Fruit fly (Drosophila melanogaster): ENCODE results near the gene Cubn2.
A peak's percentile ranks its signal among the peaks of the same experiment; 100 is the strongest.

Gene Cubn2

DNA sequence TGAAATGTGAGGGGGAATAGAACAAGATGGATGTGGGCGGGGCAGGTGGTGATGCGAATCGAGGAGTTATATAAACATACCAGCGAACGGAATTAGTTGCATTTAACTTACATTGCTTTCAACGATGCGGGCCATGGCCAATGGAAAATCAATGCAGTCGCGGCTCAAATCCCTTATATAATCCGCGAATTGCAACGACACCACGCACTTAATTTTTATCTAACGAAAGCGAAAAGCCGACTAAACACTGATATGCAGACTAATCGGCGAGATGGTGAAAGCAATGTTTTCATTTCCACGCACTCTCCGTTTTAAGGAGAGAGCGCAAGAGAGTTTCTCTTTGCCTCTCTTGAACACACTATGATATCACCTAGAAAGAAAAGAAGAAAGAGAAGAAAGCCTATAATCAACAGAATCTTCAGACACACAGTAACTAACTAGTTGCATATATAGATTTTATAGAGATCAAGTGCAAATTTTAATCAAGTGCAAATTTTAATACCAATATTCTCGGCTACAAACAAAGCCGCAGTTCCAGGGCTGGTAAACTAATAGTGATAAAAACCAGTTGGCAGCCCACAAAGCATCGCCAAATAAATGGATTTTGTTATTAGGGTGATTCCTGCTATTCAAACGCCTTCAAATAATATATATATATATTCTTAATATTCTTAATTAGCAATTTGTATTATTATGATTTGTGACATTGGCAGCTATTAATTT, 7.3 kb upstream of the Cubn2 start, which contains the start of the genes CG11597 and CG5946:
TSS of gene CG11597 (minus strand) at position 553 of the 723 bp plus-strand sequence.
TSS of gene CG5946 (minus strand) at position 553 of the 723 bp plus-strand sequence.
- peak; percentile 19; the same call in 1 of the 3 replicates for TF ChIP-seq CG16813 (GFP tag; IDR thresholded peaks at IDR 0.05; ENCODE audit: partially characterized antibody)
- TF ChIP-seq ara (GFP tag; IDR thresholded peaks at IDR 0.05) = no peak
- peak; percentile 61 for TF ChIP-seq amos (GFP tag; IDR thresholded peaks at IDR 0.05; ENCODE audit: partially characterized antibody)
- no peak for TF ChIP-seq Usf (GFP tag; optimal IDR thresholded peaks at IDR 0.05)
- no peak for TF ChIP-seq crp (GFP tag; optimal IDR thresholded peaks at IDR 0.05)
- peak; percentile 90 to 92 for TF ChIP-seq Trl (optimal IDR thresholded peaks at IDR 0.05)
- TF ChIP-seq Trl (GFP tag; optimal IDR thresholded peaks at IDR 0.05) = no peak
- TF ChIP-seq Camta (GFP tag; optimal IDR thresholded peaks at IDR 0.05) = no peak
- no peak for TF ChIP-seq Dip2 (GFP tag; IDR thresholded peaks at IDR 0.05)
- 0 out of 2 replicates have a peak, but pooled peaks have one; percentile 38 for TF ChIP-seq chm (GFP tag; IDR thresholded peaks at IDR 0.05)
- TF ChIP-seq CG3726 (GFP tag; IDR thresholded peaks at IDR 0.05) = no peak
- TF ChIP-seq Doc2 (GFP tag; IDR thresholded peaks at IDR 0.05) = no peak
- no peak for TF ChIP-seq CG8281 (tag; optimal IDR thresholded peaks at IDR 0.05)
- no peak for TF ChIP-seq lov (optimal IDR thresholded peaks at IDR 0.05)
- no peak for TF ChIP-seq lov (GFP tag; IDR thresholded peaks at IDR 0.05)
- TF ChIP-seq CG10209 (GFP tag; optimal IDR thresholded peaks at IDR 0.05) = no peak
- TF ChIP-seq CG7271 (tag; optimal IDR thresholded peaks at IDR 0.05) = no peak
- TF ChIP-seq GATAe (GFP tag; conservative IDR thresholded peaks at IDR 0.05) = no peak
- peak; percentile 50; the same call in 1 of the 3 replicates for TF ChIP-seq CG6791 (GFP tag; IDR thresholded peaks at IDR 0.05; ENCODE audit: partially characterized antibody)
- TF ChIP-seq zfh1 (GFP tag; IDR thresholded peaks at IDR 0.05) = 0 out of 3 replicates have a peak, but pooled peaks have one; percentile 49
- TF ChIP-seq CG11723 (GFP tag; optimal IDR thresholded peaks at IDR 0.05) = no peak
- no peak for TF ChIP-seq CG17328 (GFP tag; IDR thresholded peaks at IDR 0.05)
- no peak for TF ChIP-seq CG6689 (GFP tag; IDR thresholded peaks at IDR 0.05)
- TF ChIP-seq CG2678 (tag; optimal IDR thresholded peaks at IDR 0.05) = no peak
- TF ChIP-seq Ptx1 (GFP tag; IDR thresholded peaks at IDR 0.05) = no peak
- no peak for TF ChIP-seq Taf1 (GFP tag; IDR thresholded peaks at IDR 0.05)
- no peak for TF ChIP-seq CG2202 (tag; optimal IDR thresholded peaks at IDR 0.05)
- TF ChIP-seq CG17359 (tag; optimal IDR thresholded peaks at IDR 0.05) = no peak
- TF ChIP-seq slou (GFP tag; optimal IDR thresholded peaks at IDR 0.05) = no peak
- TF ChIP-seq Hr39 (optimal IDR thresholded peaks at IDR 0.05) = no peak
- no peak for TF ChIP-seq Fer3 (tag; optimal IDR thresholded peaks at IDR 0.05)
- TF ChIP-seq fd64A (GFP tag; optimal IDR thresholded peaks at IDR 0.05) = no peak
- TF ChIP-seq kah (GFP tag; optimal IDR thresholded peaks at IDR 0.05) = no peak
- peak; percentile 7 for TF ChIP-seq lbe (GFP tag; optimal IDR thresholded peaks at IDR 0.05)
- no peak for TF ChIP-seq jing (GFP tag; optimal IDR thresholded peaks at IDR 0.05)
- no peak for TF ChIP-seq luna (GFP tag; optimal IDR thresholded peaks at IDR 0.05)
- no peak for TF ChIP-seq CG13775 (GFP tag; optimal IDR thresholded peaks at IDR 0.05)
- TF ChIP-seq Sin3A (optimal IDR thresholded peaks at IDR 0.05) = peak; percentile 3
- TF ChIP-seq danr (GFP tag; IDR thresholded peaks at IDR 0.05) = no peak
- TF ChIP-seq pzg (GFP tag; optimal IDR thresholded peaks at IDR 0.05) = peak; percentile 29
- TF ChIP-seq pros (GFP tag; optimal IDR thresholded peaks at IDR 0.05) = peak; percentile 2
- TF ChIP-seq Dp (GFP tag; optimal IDR thresholded peaks at IDR 0.05) = no peak
- TF ChIP-seq Gug (GFP tag; IDR thresholded peaks at IDR 0.05) = peak; percentile 22; the same call in 1 of the 4 replicates
- no peak for TF ChIP-seq croc (GFP tag; conservative IDR thresholded peaks at IDR 0.05)
- no peak for TF ChIP-seq pan (optimal IDR thresholded peaks at IDR 0.05)
- no peak for TF ChIP-seq pan (GFP tag; optimal IDR thresholded peaks at IDR 0.05 in 1 of 2, IDR thresholded peaks at IDR 0.05 in 1 of 2)
- TF ChIP-seq CG15696 (tag; optimal IDR thresholded peaks at IDR 0.05) = no peak
- TF ChIP-seq da (GFP tag; optimal IDR thresholded peaks at IDR 0.05) = no peak
- TF ChIP-seq Atf3 (GFP tag; optimal IDR thresholded peaks at IDR 0.05) = no peak
- TF ChIP-seq eve (GFP tag; optimal IDR thresholded peaks at IDR 0.05) = no peak
- no peak for TF ChIP-seq lilli (GFP tag; optimal IDR thresholded peaks at IDR 0.05)
- no peak for TF ChIP-seq Xrp1 (GFP tag; IDR thresholded peaks at IDR 0.05)
